Fruit fly (Drosophila melanogaster) whole organism, pupa: ENCODE results near the gene CG46281.

Experiments used
- CG10348 ChIP-seq: fragments of 200-800 bp; sonication (Bioruptor generic); IDR thresholded peaks from 2 replicates; pipeline ENCODE4 v1.3.6; 2022; ENCODE audit warnings: missing biosample characterization, missing genetic modification characterization
- CG12605 ChIP-seq: fragments of 200-800 bp; sonication (Bioruptor generic); IDR thresholded peaks from 2 replicates; pipeline ENCODE4 v1.3.6; 2022; ENCODE audit warnings: missing biosample characterization, missing genetic modification characterization
- CG17806 ChIP-seq: fragments of 200-800 bp; sonication (Bioruptor generic); optimal IDR thresholded peaks from 2 replicates; lab custom pipeline; 2018; ENCODE audit warnings: missing biosample characterization, mild to moderate bottlenecking, missing genetic modification characterization, moderate library complexity
- Pif1A ChIP-seq: fragments of 200-800 bp; sonication (Bioruptor generic); optimal IDR thresholded peaks from 3 replicates; lab custom pipeline; 2016; ENCODE audit warnings: missing biosample characterization, missing genetic modification characterization
- Snoo ChIP-seq: fragments of 200-800 bp; sonication (Bioruptor generic); optimal IDR thresholded peaks from 3 replicates; lab custom pipeline; 2017; ENCODE audit warnings: missing biosample characterization, mild to moderate bottlenecking, missing genetic modification characterization, inconsistent platforms
- gl ChIP-seq: fragments of 200-800 bp; sonication (Bioruptor generic); optimal IDR thresholded peaks from 2 replicates; lab custom pipeline; 2018; ENCODE audit warnings: missing biosample characterization, mild to moderate bottlenecking, missing genetic modification characterization

DNA sequence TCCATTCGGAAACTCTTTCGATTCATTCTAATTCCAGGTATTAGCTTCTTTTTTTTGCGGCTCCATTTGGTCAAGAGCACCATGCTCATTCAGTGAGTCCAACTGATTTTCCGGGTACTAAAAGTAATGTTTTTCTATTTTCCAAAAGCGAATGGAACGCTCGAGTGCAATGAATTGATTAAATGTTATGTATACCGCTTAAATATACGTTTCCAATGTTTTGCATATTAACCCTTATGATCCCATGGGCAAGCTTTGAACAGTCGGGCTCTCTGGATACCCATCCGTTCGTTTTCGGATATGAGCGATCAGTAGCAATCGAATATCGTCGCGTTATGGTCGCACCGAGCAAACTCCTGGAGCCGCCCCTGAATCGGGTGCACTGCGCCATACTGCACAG, 17.3 kb upstream of the CG46281 start, which contains the start of gene CG31157:
- TF ChIP-seq CG10348 (no peak), Pif1A (GFP tag; lab: Kevin White, UChicago) (no peak), Snoo (tag; lab: Kevin White, UChicago) (no peak), gl (tag; lab: Kevin White, UChicago) (no peak), CG12605 (GFP tag; lab: Robert Waterston, UW) (no peak), CG17806 (tag; lab: Kevin White, UChicago) (no peak)
